Worm (Caenorhabditis elegans) whole organism, mixed stage, embryonic: ENCODE data around the gene ZC374.2.

Experiments
- ces-1 ChIP-seq: fragments of 150-350 bp; optimal IDR thresholded peaks from 2 replicates; lab custom pipeline; 2014; ENCODE audit warnings: missing biosample characterization, missing genetic modification reagents, missing genetic modification characterization
- elt-1 ChIP-seq: sonication (generic microtip); optimal IDR thresholded peaks from 2 replicates; lab custom pipeline; 2017; ENCODE audit warnings: missing genetic modification characterization, mild to moderate bottlenecking, missing compliant biosample characterization, antibody characterized with exemption, moderate library complexity, borderline replicate concordance; ENCODE audit not compliant: insufficient read depth
- ham-2 ChIP-seq: fragments of 200-800 bp; sonication (Bioruptor generic); optimal IDR thresholded peaks from 2 replicates; lab custom pipeline; 2018; ENCODE audit warnings: mild to moderate bottlenecking, missing genetic modification characterization, missing compliant biosample characterization
- lin-32 ChIP-seq: fragments of 200-800 bp; sonication (Bioruptor generic); optimal IDR thresholded peaks from 2 replicates; lab custom pipeline; 2018; ENCODE audit warnings: mild to moderate bottlenecking, missing genetic modification characterization, missing compliant biosample characterization
- nhr-237 ChIP-seq: fragments of 150-350 bp; optimal IDR thresholded peaks from 2 replicates; lab custom pipeline; 2014; ENCODE audit warnings: missing biosample characterization, missing genetic modification characterization
- unc-62 ChIP-seq: fragments of 150-350 bp; optimal IDR thresholded peaks from 2 replicates; lab custom pipeline; 2014; ENCODE audit warnings: missing biosample characterization, missing genetic modification reagents, missing genetic modification characterization

DNA sequence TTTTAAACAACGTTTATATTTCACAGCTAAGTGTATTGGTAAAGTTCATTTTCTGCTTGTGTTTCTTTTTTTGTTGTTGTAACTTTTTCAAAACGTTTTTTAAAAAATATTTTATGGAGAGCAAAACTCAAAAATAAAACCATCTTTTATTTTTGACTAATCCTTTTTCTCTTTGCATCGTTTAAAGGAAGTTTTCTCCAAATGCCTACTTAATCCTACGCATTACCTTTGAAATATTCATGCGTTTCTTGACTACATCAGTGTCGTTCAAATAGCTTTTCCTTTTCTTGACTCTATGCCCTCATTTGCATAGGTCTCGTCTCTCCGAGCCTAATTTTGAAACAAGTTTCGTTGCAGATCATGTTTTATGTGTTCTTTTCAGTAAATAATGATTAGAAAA is 33.9 kb upstream of the ZC374.2 start:
- TF ChIP-seq nhr-237 (tag; lab: Kevin White, UChicago) (no peak), ces-1 (GFP tag; lab: Kevin White, UChicago) (no peak), unc-62 (no peak), lin-32 (GFP tag; lab: Kevin White, UChicago) (no peak), elt-1 (tag; lab: Kevin White, UChicago) (no peak), ham-2 (GFP tag; lab: Kevin White, UChicago) (no peak)
